Worm (Caenorhabditis elegans) whole organism, midembryonic: ENCODE results near the gene bath-23.

Source experiments
- T22C8.4 ChIP-seq: fragments of 200-800 bp; sonication (Bioruptor generic); IDR thresholded peaks from 2 replicates; pipeline ENCODE4 v1.3.6; 2022; ENCODE audit warnings: missing genetic modification characterization, missing compliant biosample characterization
- cog-1 ChIP-seq: sonication (generic microtip); optimal IDR thresholded peaks from 2 replicates; lab custom pipeline; 2016; ENCODE audit warnings: missing genetic modification characterization, missing compliant biosample characterization
- flt-1 ChIP-seq: fragments of 200-800 bp; sonication (Bioruptor generic); IDR thresholded peaks from 2 replicates; pipeline ENCODE4 v1.3.6; 2022; ENCODE audit warnings: missing genetic modification characterization, missing compliant biosample characterization
- klf-2 ChIP-seq: fragments of 200-800 bp; sonication (Bioruptor generic); conservative IDR thresholded peaks from 2 replicates; pipeline ENCODE4 v1.3.6; 2022; ENCODE audit warnings: missing genetic modification reagents, missing genetic modification characterization, missing compliant biosample characterization
- med-1 ChIP-seq: sonication (generic microtip); optimal IDR thresholded peaks from 2 replicates; lab custom pipeline; 2017; ENCODE audit warnings: missing genetic modification characterization, mild to moderate bottlenecking, missing compliant biosample characterization, antibody characterized with exemption, missing genetic modification reagents; ENCODE audit not compliant: insufficient read depth
- ref-1 ChIP-seq: fragments of 200-800 bp; sonication (Bioruptor generic); conservative IDR thresholded peaks from 2 replicates; pipeline ENCODE4 v1.3.6; 2022; ENCODE audit warnings: missing genetic modification reagents, missing genetic modification characterization, missing compliant biosample characterization
- tab-1 ChIP-seq: fragments of 200-800 bp; sonication (Bioruptor generic); IDR thresholded peaks from 2 replicates; pipeline ENCODE4 v1.3.6; 2022; ENCODE audit warnings: missing genetic modification characterization, missing compliant biosample characterization
- ztf-23 ChIP-seq: fragments of 200-800 bp; sonication (Bioruptor generic); IDR thresholded peaks from 2 replicates; pipeline ENCODE4 v1.3.6; 2022; ENCODE audit warnings: missing genetic modification reagents, missing genetic modification characterization, missing compliant biosample characterization
- ztf-29 ChIP-seq: fragments of 200-800 bp; sonication (Bioruptor generic); IDR thresholded peaks from 2 replicates; pipeline ENCODE4 v1.3.6; 2022; ENCODE audit warnings: missing genetic modification reagents, missing genetic modification characterization, missing compliant biosample characterization

Gene bath-23

DNA sequence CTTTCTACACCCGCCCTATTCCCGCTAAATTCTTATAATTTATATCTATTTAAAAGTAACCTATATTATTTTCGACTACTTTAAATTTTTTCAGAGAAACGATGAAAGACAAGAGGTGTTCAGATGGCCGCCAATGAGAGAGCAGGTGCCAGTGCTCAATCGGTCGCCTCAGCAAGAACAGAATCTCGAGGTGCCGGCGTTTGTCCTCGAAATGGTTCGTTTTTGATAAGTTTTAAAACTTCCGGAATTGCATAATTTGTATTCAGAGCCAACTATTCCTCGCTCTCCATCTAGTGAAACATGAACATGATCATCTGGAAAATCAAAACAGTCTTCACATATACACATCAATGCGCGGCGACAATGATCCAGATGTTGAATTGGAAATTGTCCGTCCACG is at the start of gene bath-23:
bath-23 (plus strand) TSS at position 301 of the 400 bp plus-strand sequence.
- TF ChIP-seq T22C8.4 (GFP tag; lab: Robert Waterston, UW) (no peak), ref-1 (GFP tag; lab: Robert Waterston, UW) (no peak), ztf-29 (GFP tag; lab: Robert Waterston, UW) (no peak), klf-2 (GFP tag; lab: Robert Waterston, UW) (no peak), ztf-23 (no peak), cog-1 (tag; lab: Kevin White, UChicago) (no peak)

DNA sequence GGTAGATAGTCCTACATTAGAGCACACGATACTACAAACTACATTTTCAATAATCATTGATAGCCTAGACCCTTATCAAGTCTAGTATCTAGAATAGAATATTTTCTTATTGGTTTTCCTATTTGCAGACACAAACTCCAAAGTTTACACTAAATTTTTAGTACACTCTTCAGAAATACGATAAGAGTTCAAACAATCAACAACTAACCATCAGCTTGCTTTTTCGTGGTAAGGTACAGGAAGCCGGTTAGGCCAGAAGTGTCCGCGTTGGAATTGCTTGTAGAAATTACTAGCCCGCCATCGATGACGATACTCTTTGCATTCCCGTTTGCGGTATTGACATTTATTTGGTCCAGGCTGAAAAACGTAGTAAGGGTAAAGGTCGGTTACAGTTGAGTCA is 48.9 kb upstream of the bath-23 start, which contains the start of gene Y46D2A.1:
Y46D2A.1 (plus strand) TSS at position 301 of the 400 bp plus-strand sequence.
- TF ChIP-seq cog-1 (tag; lab: Kevin White, UChicago), result no peak

DNA sequence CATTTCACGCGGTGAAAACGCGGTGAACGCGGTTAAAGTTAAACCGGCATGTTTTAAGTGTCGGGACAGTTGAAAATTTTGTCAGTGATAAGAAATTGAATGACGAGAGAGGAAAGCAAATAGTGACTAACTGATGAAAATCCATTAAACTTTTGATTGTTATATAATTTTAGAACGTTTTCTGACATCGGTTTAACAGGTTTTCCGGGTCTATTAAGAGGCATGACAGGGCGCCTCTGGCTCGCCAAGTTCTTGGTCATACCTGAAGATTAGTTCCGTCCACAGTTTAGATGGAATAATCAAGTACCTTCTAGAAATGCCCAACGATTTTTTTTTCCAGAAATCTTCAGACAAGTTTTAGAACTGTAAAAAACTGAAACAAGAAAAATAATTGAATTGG is 47.9 kb upstream of the bath-23 start, which contains the start of gene Y46D2A.2:
Y46D2A.2 (minus strand) TSS at position 101 of the 400 bp plus-strand sequence.
- TF ChIP-seq tab-1 (GFP tag; lab: Robert Waterston, UW) (no peak), ztf-29 (GFP tag; lab: Robert Waterston, UW) (no peak), ref-1 (GFP tag; lab: Robert Waterston, UW) (no peak)

DNA sequence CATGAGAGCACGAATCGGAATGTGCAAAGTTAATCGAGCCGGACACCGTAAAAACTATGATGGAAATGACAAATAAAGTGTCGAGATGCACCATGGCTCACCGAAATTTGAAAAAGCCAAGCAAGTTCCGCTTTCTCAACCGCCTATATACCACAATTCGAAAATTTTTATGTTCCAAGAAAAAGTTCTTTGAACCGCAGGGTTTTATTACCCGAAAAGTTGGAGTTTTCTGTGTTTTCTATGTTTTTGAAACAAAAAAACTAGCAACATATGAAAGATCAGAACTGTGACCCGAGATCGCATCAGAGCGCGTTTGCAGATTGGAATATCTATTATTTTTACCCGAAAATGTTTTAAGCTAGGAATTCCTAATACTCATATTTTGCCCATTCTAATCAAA is 44.0 kb upstream of the bath-23 start, which contains the start of gene Y46D2A.3:
Y46D2A.3 (minus strand) TSS at position 101 of the 400 bp plus-strand sequence.
- TF ChIP-seq ztf-23 (no peak), ref-1 (GFP tag; lab: Robert Waterston, UW) (no peak), med-1 (GFP tag; lab: Kevin White, UChicago) (no peak), klf-2 (GFP tag; lab: Robert Waterston, UW) (no peak), T22C8.4 (GFP tag; lab: Robert Waterston, UW) (no peak), flt-1 (GFP tag; lab: Robert Waterston, UW) (no peak), cog-1 (tag; lab: Kevin White, UChicago) (no peak)

DNA sequence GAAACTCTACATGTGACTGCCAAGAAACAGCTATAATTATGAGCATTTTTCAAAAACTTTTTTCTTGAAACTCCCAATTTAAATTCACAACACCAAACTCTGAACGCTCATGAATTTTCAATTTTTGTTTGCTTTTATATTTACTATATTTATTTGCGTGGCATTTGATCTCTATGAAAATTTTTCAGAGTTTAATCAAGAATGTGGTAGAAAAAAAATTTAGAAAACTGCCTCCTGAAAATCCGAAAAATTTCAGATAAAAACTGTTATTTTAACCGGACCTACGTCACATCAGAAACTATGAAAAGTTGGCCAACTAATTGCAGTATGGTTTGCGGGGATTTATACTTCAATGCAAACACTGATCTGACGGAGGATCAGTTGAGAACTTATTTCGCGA is 39.1 kb upstream of the bath-23 start, which contains the start of gene irld-27:
irld-27 (plus strand) TSS at position 301 of the 400 bp plus-strand sequence.
- TF ChIP-seq med-1 (GFP tag; lab: Kevin White, UChicago) (no peak), tab-1 (GFP tag; lab: Robert Waterston, UW) (no peak), ref-1 (GFP tag; lab: Robert Waterston, UW) (no peak), ztf-23 (no peak), T22C8.4 (GFP tag; lab: Robert Waterston, UW) (no peak), ztf-29 (GFP tag; lab: Robert Waterston, UW) (no peak), klf-2 (GFP tag; lab: Robert Waterston, UW) (no peak), flt-1 (GFP tag; lab: Robert Waterston, UW) (no peak), cog-1 (tag; lab: Kevin White, UChicago) (no peak)

DNA sequence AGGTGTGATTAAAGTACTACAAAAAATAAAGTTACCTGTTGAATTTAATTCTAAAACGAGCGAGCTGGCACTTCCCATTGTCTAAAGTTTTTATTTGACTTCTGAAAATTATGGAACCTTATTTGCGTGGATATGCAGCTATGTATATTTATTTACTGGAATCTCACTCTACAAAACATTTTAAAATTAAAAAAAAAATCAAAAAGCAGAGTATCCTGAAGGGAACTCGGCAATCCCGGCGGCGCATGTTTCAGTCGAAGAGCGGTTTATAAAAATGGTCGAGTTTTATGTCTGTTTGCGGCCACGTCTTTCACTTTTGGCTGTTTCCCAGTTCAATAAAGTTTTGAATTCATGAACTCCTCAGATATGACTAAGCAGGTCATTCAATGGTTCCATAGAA is 34.1 kb upstream of the bath-23 start, which contains the start of gene F14D2.19:
F14D2.19 (minus strand) TSS at position 101 of the 400 bp plus-strand sequence.
- TF ChIP-seq ztf-29 (GFP tag; lab: Robert Waterston, UW) (no peak), klf-2 (GFP tag; lab: Robert Waterston, UW) (no peak)

DNA sequence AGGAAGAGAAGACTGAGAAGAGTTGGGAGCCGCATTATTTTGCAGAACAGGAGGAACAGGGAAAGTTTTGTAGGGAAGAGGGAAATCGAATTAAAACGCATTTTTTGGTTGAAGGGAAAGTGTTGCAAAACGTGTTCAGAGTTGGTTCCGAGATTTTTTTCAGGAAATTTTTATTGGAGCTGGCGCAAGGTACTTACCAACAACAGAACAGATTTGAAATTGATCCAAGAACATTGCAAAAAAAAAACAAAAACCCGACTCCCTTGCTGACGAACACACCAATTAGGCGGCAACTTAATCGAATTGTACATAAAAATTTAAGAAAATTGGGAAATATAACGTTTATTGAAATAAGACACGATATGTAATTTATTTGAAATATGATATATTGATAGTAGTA is 32.6 kb upstream of the bath-23 start, which contains the start of gene F14D2.7:
F14D2.7 (minus strand) TSS at position 101 of the 400 bp plus-strand sequence.
- TF ChIP-seq ztf-23, result no peak
- no peak for TF ChIP-seq ref-1 (GFP tag; lab: Robert Waterston, UW)
- no peak for TF ChIP-seq tab-1 (GFP tag; lab: Robert Waterston, UW)
- no peak for TF ChIP-seq med-1 (GFP tag; lab: Kevin White, UChicago)
- TF ChIP-seq flt-1 (GFP tag; lab: Robert Waterston, UW), result no peak
- TF ChIP-seq T22C8.4 (GFP tag; lab: Robert Waterston, UW), result no peak
- no peak for TF ChIP-seq cog-1 (tag; lab: Kevin White, UChicago)
- no peak for TF ChIP-seq klf-2 (GFP tag; lab: Robert Waterston, UW)
- TF ChIP-seq ztf-29 (GFP tag; lab: Robert Waterston, UW), result no peak

DNA sequence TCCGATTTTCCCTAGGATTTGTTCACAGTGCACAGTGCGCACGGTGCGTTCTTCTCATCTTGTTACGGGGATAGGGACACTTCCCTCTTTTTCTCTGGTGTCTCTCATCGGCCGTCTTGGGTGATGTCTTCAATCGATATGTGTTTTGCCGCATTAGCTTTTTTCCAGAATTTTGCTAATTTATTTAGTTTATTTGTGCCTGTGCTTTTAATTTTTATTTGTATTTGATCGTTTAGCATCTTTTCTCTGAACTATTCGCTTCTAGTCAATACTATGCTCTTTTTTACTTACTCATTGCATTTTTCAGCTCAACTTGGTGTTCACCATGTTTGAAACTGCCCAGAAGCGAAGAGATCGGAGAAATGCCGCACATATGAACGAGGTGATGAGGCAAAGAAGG is 30.9 kb upstream of the bath-23 start, which contains the start of gene F14D2.5:
F14D2.5 (plus strand) TSS at position 301 of the 400 bp plus-strand sequence.
- TF ChIP-seq ztf-23, result no peak
- peak; percentile 14; the same call in 1 of the 2 replicates for TF ChIP-seq T22C8.4 (GFP tag; lab: Robert Waterston, UW)
- TF ChIP-seq klf-2 (GFP tag; lab: Robert Waterston, UW), result no peak
- no peak for TF ChIP-seq flt-1 (GFP tag; lab: Robert Waterston, UW)
- TF ChIP-seq tab-1 (GFP tag; lab: Robert Waterston, UW), result no peak

DNA sequence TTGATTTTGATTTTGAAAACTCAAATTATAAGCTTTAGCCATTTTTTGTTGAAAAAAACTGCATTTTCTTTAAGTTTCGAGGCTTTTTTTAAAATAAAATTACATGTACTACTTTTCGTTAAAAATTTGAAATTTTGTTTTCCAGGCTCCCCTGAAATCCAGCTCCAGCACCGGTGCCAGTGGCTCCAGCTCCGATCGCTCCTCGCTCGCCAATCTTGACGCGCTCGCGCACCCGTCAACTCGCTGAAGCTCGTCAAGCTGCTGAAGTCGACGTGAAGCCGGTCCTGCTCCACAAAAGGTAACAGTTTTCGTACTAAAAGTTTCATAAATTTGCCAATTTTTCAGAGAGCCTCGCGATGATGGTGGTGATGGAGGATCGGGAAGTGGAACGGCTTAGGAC is 30.3 kb upstream of the bath-23 start:
- no peak for TF ChIP-seq ztf-29 (GFP tag; lab: Robert Waterston, UW)

DNA sequence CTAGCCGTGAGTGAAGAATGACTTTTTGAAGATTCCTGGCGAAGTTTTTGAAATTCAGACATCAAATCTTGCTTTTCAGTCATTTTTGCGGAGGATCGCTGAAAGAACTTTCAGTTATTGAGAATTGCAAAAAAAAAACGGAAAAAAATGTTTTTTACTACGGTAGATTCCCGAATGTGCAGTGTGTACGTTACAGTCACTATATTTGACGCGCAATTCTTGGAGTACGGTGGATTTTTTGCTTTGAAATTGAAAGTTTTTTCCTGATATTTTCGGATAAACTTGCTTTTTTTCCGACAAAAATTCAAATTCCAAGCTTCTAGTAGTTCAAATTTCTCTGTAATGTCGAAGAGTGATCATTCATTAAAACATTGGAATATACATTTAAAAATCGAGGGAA is 29.1 kb upstream of the bath-23 start, which contains the start of gene F14D2.11:
F14D2.11 (minus strand) TSS at position 101 of the 400 bp plus-strand sequence.
- TF ChIP-seq T22C8.4 (GFP tag; lab: Robert Waterston, UW), result no peak
- no peak for TF ChIP-seq ref-1 (GFP tag; lab: Robert Waterston, UW)
- TF ChIP-seq tab-1 (GFP tag; lab: Robert Waterston, UW), result no peak
- no peak for TF ChIP-seq klf-2 (GFP tag; lab: Robert Waterston, UW)
- TF ChIP-seq flt-1 (GFP tag; lab: Robert Waterston, UW), result no peak
- TF ChIP-seq ztf-29 (GFP tag; lab: Robert Waterston, UW), result no peak
